Worm (Caenorhabditis elegans) whole organism, young adult: ENCODE measurements around the gene W07G1.1.

ENCODE experiments used
- B0261.1 ChIP-seq: sonication (generic microtip); optimal IDR thresholded peaks from 2 replicates; lab custom pipeline; 2016; ENCODE audit warnings: mild to moderate bottlenecking, missing genetic modification characterization, moderate library complexity, missing compliant biosample characterization
- C17E4.6 ChIP-seq: fragments of 200-800 bp; sonication (Bioruptor generic); IDR thresholded peaks from 2 replicates; pipeline ENCODE4 v1.3.6; 2022; ENCODE audit warnings: missing genetic modification reagents, missing genetic modification characterization, missing compliant biosample characterization
- F39B2.1 ChIP-seq: fragments of 200-800 bp; sonication (Bioruptor generic); IDR thresholded peaks from 2 replicates; pipeline ENCODE4 v1.3.6; 2022; ENCODE audit warnings: missing genetic modification reagents, missing genetic modification characterization, missing compliant biosample characterization
- F49E8.2 ChIP-seq: sonication (generic microtip); optimal IDR thresholded peaks from 3 replicates; lab custom pipeline; 2017; ENCODE audit warnings: missing genetic modification characterization, mild to moderate bottlenecking, missing compliant biosample characterization, antibody characterized with exemption, moderate library complexity; ENCODE audit not compliant: insufficient read depth
- Y53G8AR.9 ChIP-seq: fragments of 200-800 bp; sonication (Bioruptor generic); conservative IDR thresholded peaks from 2 replicates; pipeline ENCODE4 v1.3.6; 2022; ENCODE audit warnings: missing genetic modification reagents, missing genetic modification characterization, missing compliant biosample characterization
- Y79H2A.3 ChIP-seq: fragments of 200-800 bp; sonication (Bioruptor generic); conservative IDR thresholded peaks from 2 replicates; pipeline ENCODE4 v1.3.6; 2022; ENCODE audit warnings: missing genetic modification reagents, missing genetic modification characterization, missing compliant biosample characterization
- ama-1 ChIP-seq, 3 experiments: fragments of 150-350 bp in 1 of 3; sonication (generic microtip) in 2 of 3; optimal IDR thresholded peaks; 2 replicates each; lab custom pipeline; 2014 to 2018; ENCODE audit warnings: missing biosample characterization in 2 of 3, missing genetic modification characterization in 2 of 3, missing genetic modification reagents in 2 of 3
- athp-1 ChIP-seq: sonication (generic microtip); optimal IDR thresholded peaks from 2 replicates; lab custom pipeline; 2017; ENCODE audit warnings: mild to moderate bottlenecking, missing genetic modification characterization, missing compliant biosample characterization
- attf-5 ChIP-seq: fragments of 200-800 bp; sonication (Bioruptor generic); optimal IDR thresholded peaks from 2 replicates; lab custom pipeline; 2018; ENCODE audit warnings: mild to moderate bottlenecking, missing genetic modification characterization, missing compliant biosample characterization
- bed-1 ChIP-seq: fragments of 200-800 bp; sonication (Bioruptor generic); IDR thresholded peaks from 2 replicates; pipeline ENCODE4 v1.3.6; 2022; ENCODE audit warnings: missing genetic modification reagents, missing genetic modification characterization, missing compliant biosample characterization
- bed-2 ChIP-seq: fragments of 200-800 bp; sonication (Bioruptor generic); IDR thresholded peaks from 2 replicates; pipeline ENCODE4 v1.3.6; 2022; ENCODE audit warnings: missing genetic modification reagents, missing genetic modification characterization, missing compliant biosample characterization
- ceh-27 ChIP-seq: fragments of 200-800 bp; sonication (Bioruptor generic); optimal IDR thresholded peaks from 2 replicates; lab custom pipeline; 2018; ENCODE audit warnings: mild to moderate bottlenecking, missing genetic modification characterization, moderate library complexity, missing compliant biosample characterization
- ceh-58 ChIP-seq: fragments of 200-800 bp; sonication (Bioruptor generic); IDR thresholded peaks from 2 replicates; pipeline ENCODE4 v1.3.6; 2022; ENCODE audit warnings: missing genetic modification characterization, missing compliant biosample characterization
- die-1 ChIP-seq: sonication (generic microtip); optimal IDR thresholded peaks from 2 replicates; lab custom pipeline; 2016; ENCODE audit warnings: missing genotype, mild to moderate bottlenecking, missing genetic modification characterization, missing compliant biosample characterization
- dox-1 ChIP-seq: fragments of 200-800 bp; sonication (Bioruptor generic); IDR thresholded peaks from 2 replicates; pipeline ENCODE4 v1.3.6; 2022; ENCODE audit warnings: missing genetic modification reagents, missing genetic modification characterization, missing compliant biosample characterization
- dpl-1 ChIP-seq: fragments of 150-350 bp; optimal IDR thresholded peaks from 2 replicates; lab custom pipeline; 2014; ENCODE audit warnings: missing biosample characterization, missing genetic modification reagents, missing genetic modification characterization
- efl-1 ChIP-seq: fragments of 150-350 bp; optimal IDR thresholded peaks from 2 replicates; lab custom pipeline; 2014; ENCODE audit warnings: missing biosample characterization, missing genetic modification reagents, missing genetic modification characterization
- ekl-4 ChIP-seq: fragments of 200-800 bp; sonication (Bioruptor generic); IDR thresholded peaks from 2 replicates; pipeline ENCODE4 v1.3.6; 2022; ENCODE audit warnings: missing genetic modification reagents, missing genetic modification characterization, missing compliant biosample characterization
- him-1 ChIP-seq: sonication (generic microtip); optimal IDR thresholded peaks from 2 replicates; lab custom pipeline; 2016; ENCODE audit warnings: missing genotype, missing genetic modification reagents, missing genetic modification characterization, missing compliant biosample characterization
- hlh-26 ChIP-seq: fragments of 200-800 bp; sonication (Bioruptor generic); conservative IDR thresholded peaks from 2 replicates; pipeline ENCODE4 v1.3.6; 2022; ENCODE audit warnings: missing genetic modification reagents, missing genetic modification characterization, missing compliant biosample characterization
- hmg-1.2 ChIP-seq: fragments of 200-800 bp; sonication (Bioruptor generic); IDR thresholded peaks from 2 replicates; pipeline ENCODE4 v1.3.6; 2022; ENCODE audit warnings: missing genetic modification reagents, missing genetic modification characterization, missing compliant biosample characterization
- hmg-20 ChIP-seq: fragments of 200-800 bp; sonication (Bioruptor generic); IDR thresholded peaks from 2 replicates; pipeline ENCODE4 v1.3.6; 2022; ENCODE audit warnings: missing genetic modification reagents, missing genetic modification characterization, missing compliant biosample characterization
- hsf-1 ChIP-seq: fragments of 200-800 bp; sonication (Bioruptor generic); IDR thresholded peaks from 2 replicates; pipeline ENCODE4 v1.3.6; 2022; ENCODE audit warnings: missing genetic modification reagents, missing genetic modification characterization, missing compliant biosample characterization
- lin-26 ChIP-seq: fragments of 200-800 bp; sonication (Bioruptor generic); IDR thresholded peaks from 2 replicates; pipeline ENCODE4 v1.3.6; 2022; ENCODE audit warnings: missing genetic modification reagents, missing genetic modification characterization, missing compliant biosample characterization
- lin-35 ChIP-seq, 3 experiments: fragments of 150-350 bp in 2 of 3; sonication (generic microtip) in 1 of 3; optimal IDR thresholded peaks; 2 replicates each; lab custom pipeline; 2014 to 2018; ENCODE audit warnings: missing biosample characterization in 3 of 3, missing genetic modification characterization in 3 of 3, missing genetic modification reagents in 3 of 3
- lin-54 ChIP-seq: fragments of 200-800 bp; sonication (Bioruptor generic); optimal IDR thresholded peaks from 2 replicates; lab custom pipeline; 2018; ENCODE audit warnings: mild to moderate bottlenecking, missing genetic modification characterization, missing compliant biosample characterization
- madf-8 ChIP-seq: fragments of 200-800 bp; sonication (Bioruptor generic); conservative IDR thresholded peaks from 2 replicates; pipeline ENCODE4 v1.3.6; 2022; ENCODE audit warnings: missing genetic modification reagents, missing genetic modification characterization, missing compliant biosample characterization
- mcd-1 ChIP-seq: fragments of 200-800 bp; sonication (Bioruptor generic); IDR thresholded peaks from 2 replicates; pipeline ENCODE4 v1.3.6; 2022; ENCODE audit warnings: missing genetic modification reagents, missing genetic modification characterization, missing compliant biosample characterization
- nfyb-1 ChIP-seq: fragments of 200-800 bp; sonication (Bioruptor generic); IDR thresholded peaks from 2 replicates; pipeline ENCODE4 v1.3.6; 2022; ENCODE audit warnings: missing genetic modification reagents, missing genetic modification characterization, missing compliant biosample characterization
- nhr-120 ChIP-seq: fragments of 200-800 bp; sonication (Bioruptor generic); IDR thresholded peaks from 2 replicates; pipeline ENCODE4 v1.3.6; 2022; ENCODE audit warnings: missing genetic modification characterization, missing compliant biosample characterization
- pha-4 ChIP-seq: fragments of 150-350 bp; sonication (generic microtip); optimal IDR thresholded peaks from 2 replicates; lab custom pipeline; 2014; ENCODE audit warnings: missing biosample characterization, missing genetic modification reagents, missing genetic modification characterization
- sdz-38 ChIP-seq: sonication (generic microtip); optimal IDR thresholded peaks from 2 replicates; lab custom pipeline; 2016; ENCODE audit warnings: missing genotype, missing genetic modification characterization, missing compliant biosample characterization
- snpc-3.4 ChIP-seq: sonication (generic microtip); optimal IDR thresholded peaks from 2 replicates; lab custom pipeline; 2017; ENCODE audit warnings: missing genetic modification characterization, mild to moderate bottlenecking, missing compliant biosample characterization, antibody characterized with exemption, moderate library complexity, missing genotype, missing genetic modification reagents
- snpc-4 ChIP-seq, 5 experiments: fragments of 150-350 bp in 1 of 5; sonication (generic microtip) in 4 of 5; optimal IDR thresholded peaks; 2 replicates each; lab custom pipeline; 2014 to 2018; ENCODE audit warnings: missing genetic modification characterization in 5 of 5, missing biosample characterization in 3 of 5, antibody characterized with exemption in 2 of 5, mild to moderate bottlenecking in 2 of 5, missing compliant biosample characterization in 2 of 5, missing genotype in 2 of 5, moderate library complexity in 2 of 5, missing genetic modification reagents in 1 of 5
- tbp1 ChIP-seq: fragments of 200-800 bp; sonication (Bioruptor generic); optimal IDR thresholded peaks from 2 replicates; lab custom pipeline; 2018; ENCODE audit warnings: mild to moderate bottlenecking, missing genetic modification characterization, missing compliant biosample characterization
- tbx-9 ChIP-seq: sonication (generic microtip); optimal IDR thresholded peaks from 2 replicates; lab custom pipeline; 2016; ENCODE audit warnings: borderline replicate concordance, missing genetic modification characterization, inconsistent platforms, missing compliant biosample characterization
- tlf-1 ChIP-seq: fragments of 200-800 bp; sonication (Bioruptor generic); optimal IDR thresholded peaks from 2 replicates; lab custom pipeline; 2018; ENCODE audit warnings: mild to moderate bottlenecking, missing genetic modification characterization, missing compliant biosample characterization
- zfh-2 ChIP-seq: fragments of 200-800 bp; sonication (Bioruptor generic); conservative IDR thresholded peaks from 2 replicates; pipeline ENCODE4 v1.3.6; 2022; ENCODE audit warnings: missing genetic modification reagents, missing genetic modification characterization, missing compliant biosample characterization
- ztf-26 ChIP-seq: sonication (generic microtip); optimal IDR thresholded peaks from 2 replicates; lab custom pipeline; 2017; ENCODE audit warnings: missing genetic modification characterization, missing compliant biosample characterization

The W07G1.1 gene

ce11 chrII:13908592-13908991 is 30.8 kb downstream of the W07G1.1 start, which contains the start of gene citk-1:
TSS of gene citk-1 (plus strand) at chrII:13908914.
- TF ChIP-seq zfh-2 (GFP tag; lab: Robert Waterston, UW) = no peak
- no peak for TF ChIP-seq tlf-1 (GFP tag; lab: Kevin White, UChicago)
- peak; percentile 88 for TF ChIP-seq lin-54
- TF ChIP-seq ztf-26 = no peak
- TF ChIP-seq mcd-1 = peak; percentile 57
- TF ChIP-seq dpl-1 (GFP tag; lab: Kevin White, UChicago) = peak; percentile 84
- TF ChIP-seq hlh-26 = no peak
- TF ChIP-seq lin-26 = no peak
- no peak for TF ChIP-seq snpc-3.4 (tag; lab: Kevin White, UChicago)
- TF ChIP-seq sdz-38 (tag; lab: Kevin White, UChicago) = no peak
- TF ChIP-seq hmg-1.2 (GFP tag; lab: Robert Waterston, UW) = peak; percentile 92
- no peak for TF ChIP-seq ceh-58 (GFP tag; lab: Robert Waterston, UW)
- no peak for TF ChIP-seq athp-1 (tag; lab: Kevin White, UChicago)
- no peak for TF ChIP-seq him-1
- peak in 1 of 3 experiments; percentile 88 for TF ChIP-seq lin-35 (GFP tag; optimal IDR thresholded peaks at IDR 0.05; lab: Kevin White, UChicago)
- no peak for TF ChIP-seq dox-1
- TF ChIP-seq hmg-20 (GFP tag; lab: Robert Waterston, UW) = no peak
- TF ChIP-seq ceh-27 (GFP tag; lab: Kevin White, UChicago) = peak; percentile 37
- peak; percentile 49 for TF ChIP-seq pha-4 (tag; lab: Kevin White, UChicago)
- TF ChIP-seq F39B2.1 (GFP tag; lab: Robert Waterston, UW) = no peak
- no peak for TF ChIP-seq Y79H2A.3
- TF ChIP-seq attf-5 (GFP tag; lab: Kevin White, UChicago) = peak; percentile 6
- no peak for TF ChIP-seq nhr-120 (GFP tag; lab: Robert Waterston, UW)
- peak; percentile 58; the same call in 1 of the 2 replicates for TF ChIP-seq ekl-4 (GFP tag; lab: Robert Waterston, UW)
- TF ChIP-seq hsf-1 = no peak
- TF ChIP-seq snpc-4 (GFP tag; optimal IDR thresholded peaks at IDR 0.05; lab: Kevin White, UChicago) = no peak
- TF ChIP-seq snpc-4 (tag; optimal IDR thresholded peaks at IDR 0.05; lab: Kevin White, UChicago) = peak; percentile 5 to 54 (median 37)
- peak; percentile 69 for TF ChIP-seq efl-1 (GFP tag; lab: Kevin White, UChicago)
- no peak for TF ChIP-seq die-1
- no peak for TF ChIP-seq bed-1 (GFP tag; lab: Robert Waterston, UW)
- no peak for TF ChIP-seq B0261.1
- TF ChIP-seq bed-2 (GFP tag; lab: Robert Waterston, UW) = no peak
- no peak for TF ChIP-seq C17E4.6 (GFP tag; lab: Robert Waterston, UW)
- no peak for TF ChIP-seq F49E8.2
- no peak for TF ChIP-seq ama-1 (optimal IDR thresholded peaks at IDR 0.05; lab: Kevin White, UChicago)
- no peak for TF ChIP-seq ama-1 (GFP tag; optimal IDR thresholded peaks at IDR 0.05; lab: Kevin White, UChicago)
- no peak for TF ChIP-seq tbx-9 (tag; lab: Kevin White, UChicago)
- TF ChIP-seq, all 124 proteins: peak for 11

ce11 chrII:13907615-13908014 is 31.8 kb downstream of the W07G1.1 start:
- TF ChIP-seq nfyb-1 (0 out of 2 replicates have a peak, but pooled peaks have one; percentile 40), Y53G8AR.9 (GFP tag; lab: Robert Waterston, UW) (no peak)

- TF ChIP-seq tbp1 (GFP tag; lab: Kevin White, UChicago) = no peak
- peak in 1 of 3 experiments; percentile 31 for TF ChIP-seq lin-35 (GFP tag; optimal IDR thresholded peaks at IDR 0.05; lab: Kevin White, UChicago)
- no peak for TF ChIP-seq Y79H2A.3
- TF ChIP-seq madf-8 (GFP tag; lab: Robert Waterston, UW) = no peak
These were observed 35.9 kb downstream of the W07G1.1 start for ce11 chrII:13903482-13903881.
